Worm (Caenorhabditis elegans): ENCODE measurements around the gene nlp-18.

The nlp-18 gene

ce11 chrII:11015210-11015609 lies 15.0 kb downstream of the nlp-18 start:
- TF ChIP-seq D1046.2 (GFP tag; IDR thresholded peaks at IDR 0.05) (no peak), hlh-11 (tag; optimal IDR thresholded peaks at IDR 0.05) (peak; percentile 24), ama-1 (optimal IDR thresholded peaks at IDR 0.05) (peak; percentile 77), dmd-8 (GFP tag; IDR thresholded peaks at IDR 0.05) (no peak), nhr-28 (tag; optimal IDR thresholded peaks at IDR 0.05) (peak; percentile 12), unc-62 (GFP tag; optimal IDR thresholded peaks at IDR 0.05 in 1 of 2) (peak in 1 of 2 experiments; percentile 54), unc-62 (tag; optimal IDR thresholded peaks at IDR 0.05) (no peak), mes-2 (tag; optimal IDR thresholded peaks at IDR 0.05; ENCODE audit: poor library complexity, severe bottlenecking) (peak; percentile 16), mxl-3 (GFP tag; optimal IDR thresholded peaks at IDR 0.05) (peak; percentile 22)

DNA sequence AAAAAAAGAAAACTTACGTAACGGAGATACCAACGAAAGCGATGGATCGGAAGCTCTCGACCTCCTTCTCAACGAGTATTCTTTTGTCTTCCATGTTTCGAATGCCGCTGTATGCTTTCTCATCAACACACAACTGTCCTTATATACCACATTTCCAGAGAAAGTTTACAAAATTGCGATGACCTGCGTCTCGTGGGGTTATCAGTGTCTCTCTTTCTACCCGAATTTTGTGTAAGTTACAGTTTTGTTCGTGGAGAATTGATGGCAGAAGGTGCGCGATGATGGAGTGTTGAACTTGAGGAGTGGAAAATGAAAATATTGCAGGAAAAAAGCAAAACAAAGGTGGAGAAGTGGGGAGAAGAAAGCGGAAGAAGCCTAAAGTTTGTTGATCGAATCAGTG lies 16.5 kb downstream of the nlp-18 start, which contains the start of gene col-81:
TSS of gene col-81 (minus strand) at position 101 of the 400 bp plus-strand sequence.
- TF ChIP-seq zip-11 (GFP tag; IDR thresholded peaks at IDR 0.05) (no peak), unc-62 (GFP tag; optimal IDR thresholded peaks at IDR 0.05 in 1 of 2) (peak in 1 of 2 experiments; percentile 12), unc-62 (tag; optimal IDR thresholded peaks at IDR 0.05) (no peak), gei-8 (GFP tag; optimal IDR thresholded peaks at IDR 0.05) (no peak), zag-1 (tag; optimal IDR thresholded peaks at IDR 0.05) (no peak)

DNA sequence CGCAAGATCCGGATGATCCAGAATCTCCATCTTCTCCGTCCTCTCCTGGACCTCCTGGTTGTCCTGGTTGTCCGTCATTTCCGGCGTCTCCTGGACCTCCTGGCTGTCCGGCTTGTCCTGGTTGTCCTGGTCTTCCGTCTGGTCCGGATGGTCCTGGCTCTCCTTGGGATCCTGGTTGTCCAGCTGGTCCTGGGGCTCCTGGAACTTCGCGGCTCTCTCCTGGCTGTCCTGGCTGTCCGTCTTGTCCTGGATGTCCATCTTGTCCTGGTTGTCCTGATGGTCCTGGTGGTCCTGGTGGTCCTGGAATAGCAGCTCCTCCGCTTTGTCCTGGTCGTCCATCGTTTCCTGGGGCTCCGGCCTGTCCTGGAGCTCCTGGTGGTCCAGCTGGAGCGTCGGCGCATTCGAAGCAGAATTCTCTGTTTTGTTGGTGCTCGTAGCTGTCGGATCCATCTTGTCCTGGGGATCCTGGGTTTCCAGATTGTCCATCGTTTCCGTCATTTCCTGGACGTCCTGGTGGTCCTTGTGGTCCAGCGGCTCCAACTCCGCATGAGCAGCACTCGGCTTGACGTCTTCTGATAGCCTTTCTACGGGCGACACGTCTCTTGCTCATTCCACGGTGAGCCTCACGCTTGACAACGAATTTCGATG lies 17.5 kb downstream of the nlp-18 start:
- no peak for TF ChIP-seq fos-1 (tag; optimal IDR thresholded peaks at IDR 0.05)
- TF ChIP-seq ztf-11 (tag; optimal IDR thresholded peaks at IDR 0.05) = no peak
- TF ChIP-seq dmd-8 (GFP tag; IDR thresholded peaks at IDR 0.05) = 0 out of 2 replicates have a peak, but pooled peaks have one; percentile 20
- no peak for TF ChIP-seq Y5F2A.4 (GFP tag; optimal IDR thresholded peaks at IDR 0.05)
- no peak for TF ChIP-seq lir-3 (tag; optimal IDR thresholded peaks at IDR 0.05)
- TF ChIP-seq attf-4 (tag; optimal IDR thresholded peaks at IDR 0.05) = no peak
- TF ChIP-seq tra-1 (GFP tag; IDR thresholded peaks at IDR 0.05) = no peak
- TF ChIP-seq mes-2 (tag; optimal IDR thresholded peaks at IDR 0.05; ENCODE audit: poor library complexity, severe bottlenecking) = no peak
- no peak for TF ChIP-seq mdl-1 (tag; optimal IDR thresholded peaks at IDR 0.05)
- no peak for TF ChIP-seq php-3 (GFP tag; IDR thresholded peaks at IDR 0.05)
- no peak for TF ChIP-seq snpc-4 (tag; optimal IDR thresholded peaks at IDR 0.05)
- no peak for TF ChIP-seq ZK546.5 (tag; optimal IDR thresholded peaks at IDR 0.05)
- no peak for TF ChIP-seq tag-97 (GFP tag; IDR thresholded peaks at IDR 0.05)
- TF ChIP-seq nhr-48 (tag; optimal IDR thresholded peaks at IDR 0.05) = no peak
- TF ChIP-seq Y75B8A.6 (GFP tag; IDR thresholded peaks at IDR 0.05) = no peak
- TF ChIP-seq hlh-11 (tag; optimal IDR thresholded peaks at IDR 0.05) = no peak
- TF ChIP-seq zip-2 (tag; optimal IDR thresholded peaks at IDR 0.05) = no peak
- TF ChIP-seq pha-4 (GFP tag; IDR thresholded peaks at IDR 0.05) = peak; percentile 27; the same call in 1 of the 2 replicates
- no peak for TF ChIP-seq pha-4 (tag; optimal IDR thresholded peaks at IDR 0.05)
- peak; percentile 96 for TF ChIP-seq set-16 (GFP tag; IDR thresholded peaks at IDR 0.05)
- no peak for TF ChIP-seq ceh-32 (tag; optimal IDR thresholded peaks at IDR 0.05; ENCODE audit: poor library complexity)
- TF ChIP-seq lin-38 (GFP tag; IDR thresholded peaks at IDR 0.05) = no peak
- TF ChIP-seq zfp-3 (GFP tag; conservative IDR thresholded peaks at IDR 0.05) = no peak
- no peak for TF ChIP-seq unc-130 (GFP tag; optimal IDR thresholded peaks at IDR 0.05)
- no peak for TF ChIP-seq Y48G9A.11 (GFP tag; IDR thresholded peaks at IDR 0.05)
- TF ChIP-seq nhr-41 (GFP tag; IDR thresholded peaks at IDR 0.05) = no peak
- TF ChIP-seq D1046.2 (GFP tag; IDR thresholded peaks at IDR 0.05) = no peak
- no peak for TF ChIP-seq ZK337.2 (GFP tag; IDR thresholded peaks at IDR 0.05)
- no peak for TF ChIP-seq hmg-1.1 (GFP tag; IDR thresholded peaks at IDR 0.05)
- no peak for TF ChIP-seq aha-1 (tag)
- TF ChIP-seq ceh-20 (GFP tag; IDR thresholded peaks at IDR 0.05) = no peak
- TF ChIP-seq T26A8.4 (GFP tag; IDR thresholded peaks at IDR 0.05) = 0 out of 2 replicates have a peak, but pooled peaks have one; percentile 10
- 0 out of 2 replicates have a peak, but pooled peaks have one; percentile 43 for TF ChIP-seq snpc-1.2 (GFP tag; IDR thresholded peaks at IDR 0.05)
- no peak for TF ChIP-seq ceh-28 (tag; optimal IDR thresholded peaks at IDR 0.05)
- TF ChIP-seq mxl-3 (GFP tag; optimal IDR thresholded peaks at IDR 0.05) = peak; percentile 41
- no peak for TF ChIP-seq lin-39 (tag; optimal IDR thresholded peaks at IDR 0.05)
- no peak for TF ChIP-seq vab-7 (GFP tag; IDR thresholded peaks at IDR 0.05)
- TF ChIP-seq fkh-10 (GFP tag; optimal IDR thresholded peaks at IDR 0.05) = no peak

Data from whole organism, L4 larva.